Worm (Caenorhabditis elegans) whole organism, L2 larva: ENCODE data around the gene ZK809.8.

Experiments used
- C34F6.9 ChIP-seq: fragments of 150-350 bp; optimal IDR thresholded peaks from 2 replicates; lab custom pipeline; 2014; ENCODE audit warnings: missing biosample characterization, missing genetic modification characterization
- F13H6.1 ChIP-seq: sonication (generic microtip); optimal IDR thresholded peaks from 2 replicates; lab custom pipeline; 2016; ENCODE audit warnings: missing genetic modification characterization, missing compliant biosample characterization
- R02D3.7 ChIP-seq: fragments of 150-350 bp; optimal IDR thresholded peaks from 2 replicates; lab custom pipeline; 2014; ENCODE audit warnings: missing biosample characterization, missing genetic modification characterization
- Y55F3AM.14 ChIP-seq: fragments of 200-800 bp; sonication (Bioruptor generic); optimal IDR thresholded peaks from 2 replicates; lab custom pipeline; 2018; ENCODE audit warnings: mild to moderate bottlenecking, missing genetic modification characterization, missing compliant biosample characterization
- ZK546.5 ChIP-seq: sonication (generic microtip); optimal IDR thresholded peaks from 2 replicates; lab custom pipeline; 2017; ENCODE audit warnings: missing biosample characterization, missing genetic modification characterization
- crh-2 ChIP-seq: sonication (generic microtip); optimal IDR thresholded peaks from 2 replicates; lab custom pipeline; 2017; ENCODE audit warnings: missing biosample characterization, missing genetic modification characterization
- dmd-4 ChIP-seq: sonication (generic microtip); optimal IDR thresholded peaks from 2 replicates; lab custom pipeline; 2017; ENCODE audit warnings: missing biosample characterization, missing genetic modification characterization
- egl-27 ChIP-seq: sonication (generic microtip); optimal IDR thresholded peaks from 3 replicates; lab custom pipeline; 2017; ENCODE audit warnings: missing biosample characterization, missing genetic modification reagents, missing genetic modification characterization
- elt-1 ChIP-seq: fragments of 150-350 bp; optimal IDR thresholded peaks from 2 replicates; lab custom pipeline; 2014; ENCODE audit warnings: missing biosample characterization, missing genetic modification characterization
- elt-3 ChIP-seq: sonication (generic microtip); optimal IDR thresholded peaks from 2 replicates; lab custom pipeline; 2017; ENCODE audit warnings: missing biosample characterization, missing genetic modification characterization
- fos-1 ChIP-seq: fragments of 150-350 bp; optimal IDR thresholded peaks from 2 replicates; lab custom pipeline; 2014; ENCODE audit warnings: missing biosample characterization, missing genetic modification characterization
- gmeb-1 ChIP-seq: fragments of 150-350 bp; optimal IDR thresholded peaks from 2 replicates; lab custom pipeline; 2014; ENCODE audit warnings: missing biosample characterization, missing genetic modification characterization
- lin-11 ChIP-seq: fragments of 150-350 bp; sonication (generic microtip); optimal IDR thresholded peaks from 2 replicates; lab custom pipeline; 2014; ENCODE audit warnings: missing biosample characterization, missing genetic modification characterization, inconsistent platforms, mixed read lengths
- lin-13 ChIP-seq: fragments of 150-350 bp; optimal IDR thresholded peaks from 2 replicates; lab custom pipeline; 2014; ENCODE audit warnings: missing biosample characterization, missing genetic modification reagents, missing genetic modification characterization
- lin-39 ChIP-seq: fragments of 150-350 bp; optimal IDR thresholded peaks from 2 replicates; lab custom pipeline; 2014; ENCODE audit warnings: missing biosample characterization, missing genetic modification reagents, missing genetic modification characterization
- lsy-2 ChIP-seq, 2 experiments: fragments of 150-350 bp in 1 of 2; sonication (generic microtip) in 1 of 2; optimal IDR thresholded peaks; 2 replicates each; lab custom pipeline; 2014 to 2017; ENCODE audit warnings: missing biosample characterization in 2 of 2, missing genetic modification characterization in 2 of 2
- mdl-1 ChIP-seq, 2 experiments: fragments of 150-350 bp in 1 of 2; sonication (generic microtip) in 1 of 2; optimal IDR thresholded peaks; 2 replicates each; lab custom pipeline; 2017; ENCODE audit warnings: missing biosample characterization in 2 of 2, missing genetic modification characterization in 2 of 2
- nhr-11 ChIP-seq: fragments of 150-350 bp; optimal IDR thresholded peaks from 2 replicates; lab custom pipeline; 2014; ENCODE audit warnings: missing biosample characterization, missing genetic modification characterization
- nhr-12 ChIP-seq: fragments of 150-350 bp; optimal IDR thresholded peaks from 2 replicates; lab custom pipeline; 2014; ENCODE audit warnings: missing biosample characterization, missing genetic modification characterization
- nhr-129 ChIP-seq: fragments of 150-350 bp; optimal IDR thresholded peaks from 2 replicates; lab custom pipeline; 2014; ENCODE audit warnings: missing biosample characterization, missing genetic modification characterization
- nhr-21 ChIP-seq: fragments of 150-350 bp; optimal IDR thresholded peaks from 2 replicates; lab custom pipeline; 2014; ENCODE audit warnings: missing biosample characterization, missing genetic modification characterization
- nhr-23 ChIP-seq: fragments of 150-350 bp; optimal IDR thresholded peaks from 2 replicates; lab custom pipeline; 2014; ENCODE audit warnings: missing biosample characterization, missing genetic modification reagents, missing genetic modification characterization
- nhr-237 ChIP-seq: fragments of 150-350 bp; optimal IDR thresholded peaks from 2 replicates; lab custom pipeline; 2014; ENCODE audit warnings: missing biosample characterization, missing genetic modification characterization
- nhr-25 ChIP-seq: fragments of 150-350 bp; sonication (generic microtip); optimal IDR thresholded peaks from 3 replicates; lab custom pipeline; 2014; ENCODE audit warnings: missing biosample characterization, missing genetic modification characterization
- nhr-6 ChIP-seq: fragments of 150-350 bp; optimal IDR thresholded peaks from 2 replicates; lab custom pipeline; 2014; ENCODE audit warnings: missing biosample characterization, missing genetic modification characterization
- nhr-77 ChIP-seq: fragments of 150-350 bp; optimal IDR thresholded peaks from 2 replicates; lab custom pipeline; 2014; ENCODE audit warnings: missing biosample characterization, missing genetic modification characterization
- peb-1 ChIP-seq: fragments of 150-350 bp; optimal IDR thresholded peaks from 2 replicates; lab custom pipeline; 2014; ENCODE audit warnings: missing biosample characterization, missing genetic modification characterization
- skn-1 ChIP-seq: sonication (generic microtip); optimal IDR thresholded peaks from 2 replicates; lab custom pipeline; 2017; ENCODE audit warnings: missing biosample characterization, missing genetic modification characterization
- sma-3 ChIP-seq: sonication (generic microtip); optimal IDR thresholded peaks from 2 replicates; lab custom pipeline; 2016; ENCODE audit warnings: missing genetic modification reagents, missing genetic modification characterization, missing compliant biosample characterization
- sma-9 ChIP-seq, 2 experiments: fragments of 150-350 bp in 1 of 2; sonication (generic microtip) in 1 of 2; optimal IDR thresholded peaks; 2 replicates each; lab custom pipeline; 2014 to 2016; ENCODE audit warnings: missing genetic modification characterization in 2 of 2, mild to moderate bottlenecking in 1 of 2, missing biosample characterization in 1 of 2, missing compliant biosample characterization in 1 of 2, missing genetic modification reagents in 1 of 2, moderate library complexity in 1 of 2
- snpc-4 ChIP-seq: fragments of 150-350 bp; optimal IDR thresholded peaks from 2 replicates; lab custom pipeline; 2014; ENCODE audit warnings: missing biosample characterization, missing genetic modification characterization
- unc-39 ChIP-seq: fragments of 150-350 bp; optimal IDR thresholded peaks from 2 replicates; lab custom pipeline; 2014; ENCODE audit warnings: missing biosample characterization, missing genetic modification characterization
- unc-55 ChIP-seq: fragments of 150-350 bp; sonication (generic microtip); optimal IDR thresholded peaks from 3 replicates; lab custom pipeline; 2014; ENCODE audit warnings: missing biosample characterization, missing genetic modification reagents, missing genetic modification characterization
- unc-62 ChIP-seq: fragments of 150-350 bp; optimal IDR thresholded peaks from 2 replicates; lab custom pipeline; 2014; ENCODE audit warnings: missing biosample characterization, missing genetic modification reagents, missing genetic modification characterization
- zag-1 ChIP-seq: fragments of 150-350 bp; optimal IDR thresholded peaks from 2 replicates; lab custom pipeline; 2014; ENCODE audit warnings: missing biosample characterization, missing genetic modification characterization
- ztf-11 ChIP-seq: sonication (generic microtip); optimal IDR thresholded peaks from 2 replicates; lab custom pipeline; 2017; ENCODE audit warnings: missing biosample characterization, missing genetic modification characterization
- ztf-4 ChIP-seq: fragments of 150-350 bp; optimal IDR thresholded peaks from 2 replicates; lab custom pipeline; 2014; ENCODE audit warnings: missing biosample characterization, missing genetic modification characterization

The ZK809.8 gene

ce11 chrIV:11636409-11636723, 12.5 kb downstream of the ZK809.8 start, which contains the start of gene F58B3.6:
Gene F58B3.6, plus strand, starts transcription at chrIV:11636648.
- TF ChIP-seq C34F6.9 (tag; lab: Kevin White, UChicago) (peak; percentile 10), gmeb-1 (tag; lab: Kevin White, UChicago) (peak; percentile 27), nhr-25 (peak; percentile 3), snpc-4 (tag; lab: Kevin White, UChicago) (no peak), crh-2 (tag; lab: Kevin White, UChicago) (peak; percentile 19), sma-9 (GFP tag; optimal IDR thresholded peaks at IDR 0.05; lab: Kevin White, UChicago) (peak; percentile 27), sma-9 (tag; optimal IDR thresholded peaks at IDR 0.05; lab: Kevin White, UChicago) (no peak), nhr-129 (peak; percentile 40), lsy-2 (tag; optimal IDR thresholded peaks at IDR 0.05; lab: Kevin White, UChicago) (peak in 1 of 2 experiments; percentile 43), ztf-4 (no peak), F13H6.1 (tag; lab: Kevin White, UChicago) (no peak)

ce11 chrIV:11635437-11636408, 13.1 kb downstream of the ZK809.8 start, which contains the start of gene mars-1:
Gene mars-1, minus strand, starts transcription at chrIV:11635487.
- TF ChIP-seq gmeb-1 (tag; lab: Kevin White, UChicago) (peak; percentile 48), crh-2 (tag; lab: Kevin White, UChicago) (peak; percentile 71), peb-1 (tag; lab: Kevin White, UChicago) (no peak), unc-55 (peak; percentile 80), zag-1 (peak; percentile 10), sma-9 (GFP tag; optimal IDR thresholded peaks at IDR 0.05; lab: Kevin White, UChicago) (peak; percentile 61), sma-9 (tag; optimal IDR thresholded peaks at IDR 0.05; lab: Kevin White, UChicago) (no peak), F13H6.1 (tag; lab: Kevin White, UChicago) (peak; percentile 56), lin-13 (GFP tag; lab: Kevin White, UChicago) (peak; percentile 53), nhr-23 (tag; lab: Kevin White, UChicago) (no peak), sma-3 (GFP tag; lab: Kevin White, UChicago) (peak; percentile 84), lsy-2 (tag; optimal IDR thresholded peaks at IDR 0.05; lab: Kevin White, UChicago) (peak; percentile 51 to 86), egl-27 (tag; lab: Kevin White, UChicago) (no peak), nhr-129 (peak; percentile 80), elt-3 (no peak), skn-1 (peak; percentile 50), fos-1 (tag; lab: Kevin White, UChicago) (peak; percentile 17), C34F6.9 (tag; lab: Kevin White, UChicago) (peak; percentile 93), nhr-25 (peak; percentile 49)

- no peak for TF ChIP-seq ztf-4
- no peak for TF ChIP-seq nhr-237 (tag; lab: Kevin White, UChicago)
- no peak for TF ChIP-seq mdl-1 (tag; optimal IDR thresholded peaks at IDR 0.05; lab: Kevin White, UChicago)
- TF ChIP-seq egl-27 (tag; lab: Kevin White, UChicago) = no peak
- TF ChIP-seq snpc-4 (tag; lab: Kevin White, UChicago) = no peak
- no peak for TF ChIP-seq unc-62
- TF ChIP-seq peb-1 (tag; lab: Kevin White, UChicago) = no peak
- no peak for TF ChIP-seq nhr-11 (tag; lab: Kevin White, UChicago)
- no peak for TF ChIP-seq unc-39
- no peak for TF ChIP-seq nhr-6
- no peak for TF ChIP-seq ztf-11 (tag; lab: Kevin White, UChicago)
- TF ChIP-seq nhr-12 (tag; lab: Kevin White, UChicago) = no peak
- no peak for TF ChIP-seq nhr-23 (tag; lab: Kevin White, UChicago)
- TF ChIP-seq fos-1 (tag; lab: Kevin White, UChicago) = no peak
- TF ChIP-seq elt-1 (tag; lab: Kevin White, UChicago) = no peak
Measured at ce11 chrIV:11631750-11632149, 17.1 kb downstream of the ZK809.8 start, which contains the start of gene F58B3.4. Gene F58B3.4, minus strand, starts transcription at chrIV:11631850.

- TF ChIP-seq dmd-4 (tag; lab: Kevin White, UChicago) (no peak), lin-11 (tag; lab: Kevin White, UChicago) (no peak), elt-1 (tag; lab: Kevin White, UChicago) (no peak), mdl-1 (tag; optimal IDR thresholded peaks at IDR 0.05; lab: Kevin White, UChicago) (no peak), lin-39 (no peak), Y55F3AM.14 (GFP tag; lab: Kevin White, UChicago) (no peak), nhr-21 (tag; lab: Kevin White, UChicago) (no peak), unc-55 (no peak), ZK546.5 (tag; lab: Kevin White, UChicago) (no peak), R02D3.7 (tag; lab: Kevin White, UChicago) (no peak), nhr-11 (tag; lab: Kevin White, UChicago) (no peak), unc-62 (no peak), peb-1 (tag; lab: Kevin White, UChicago) (no peak), crh-2 (tag; lab: Kevin White, UChicago) (no peak), nhr-77 (no peak)
Measured at ce11 chrIV:11627847-11628246, 21.0 kb downstream of the ZK809.8 start, which contains the start of gene lys-6. Gene lys-6, minus strand, starts transcription at chrIV:11627947.
